Worm (Caenorhabditis elegans) whole organism, mixed stage, embryonic: ENCODE results near the gene F53E10.6.

Experiments used
- M03D4.4 ChIP-seq: sonication (generic microtip); optimal IDR thresholded peaks from 2 replicates; lab custom pipeline; 2017; ENCODE audit warnings: mild to moderate bottlenecking, missing genetic modification characterization, missing compliant biosample characterization
- bed-3 ChIP-seq: fragments of 200-800 bp; sonication (Bioruptor generic); optimal IDR thresholded peaks from 3 replicates; lab custom pipeline; 2018; ENCODE audit warnings: mild to moderate bottlenecking, missing genetic modification characterization, moderate library complexity, missing compliant biosample characterization
- blmp-1 ChIP-seq: fragments of 150-350 bp; optimal IDR thresholded peaks from 2 replicates; lab custom pipeline; 2014; ENCODE audit warnings: missing biosample characterization, missing genetic modification characterization
- ceh-43 ChIP-seq: fragments of 200-800 bp; sonication (Bioruptor generic); optimal IDR thresholded peaks from 2 replicates; lab custom pipeline; 2018; ENCODE audit warnings: mild to moderate bottlenecking, missing genetic modification characterization, moderate library complexity, missing compliant biosample characterization
- ceh-83 ChIP-seq: fragments of 200-800 bp; sonication (Bioruptor generic); optimal IDR thresholded peaks from 2 replicates; lab custom pipeline; 2018; ENCODE audit warnings: mild to moderate bottlenecking, missing genetic modification characterization, missing compliant biosample characterization
- ces-1 ChIP-seq: fragments of 150-350 bp; optimal IDR thresholded peaks from 2 replicates; lab custom pipeline; 2014; ENCODE audit warnings: missing biosample characterization, missing genetic modification reagents, missing genetic modification characterization
- cnd-1 ChIP-seq: fragments of 200-800 bp; sonication (Bioruptor generic); optimal IDR thresholded peaks from 2 replicates; lab custom pipeline; 2018; ENCODE audit warnings: mild to moderate bottlenecking, missing genetic modification characterization, missing compliant biosample characterization
- drap-1 ChIP-seq: fragments of 200-800 bp; sonication (Bioruptor generic); optimal IDR thresholded peaks from 3 replicates; lab custom pipeline; 2018; ENCODE audit warnings: mild to moderate bottlenecking, missing genetic modification characterization, missing compliant biosample characterization
- elt-3 ChIP-seq: fragments of 150-350 bp; optimal IDR thresholded peaks from 2 replicates; lab custom pipeline; 2014; ENCODE audit warnings: missing biosample characterization, missing genetic modification characterization
- flh-1 ChIP-seq: fragments of 200-800 bp; sonication (Bioruptor generic); optimal IDR thresholded peaks from 2 replicates; lab custom pipeline; 2018; ENCODE audit warnings: mild to moderate bottlenecking, missing genetic modification characterization, moderate library complexity, missing compliant biosample characterization
- ham-2 ChIP-seq: fragments of 200-800 bp; sonication (Bioruptor generic); optimal IDR thresholded peaks from 2 replicates; lab custom pipeline; 2018; ENCODE audit warnings: mild to moderate bottlenecking, missing genetic modification characterization, missing compliant biosample characterization
- hlh-1 ChIP-seq: fragments of 150-350 bp; optimal IDR thresholded peaks from 2 replicates; lab custom pipeline; 2014; ENCODE audit warnings: missing biosample characterization, missing genetic modification reagents, missing genetic modification characterization
- lin-13 ChIP-seq: fragments of 150-350 bp; optimal IDR thresholded peaks from 2 replicates; lab custom pipeline; 2014; ENCODE audit warnings: missing biosample characterization, missing genetic modification characterization
- lin-32 ChIP-seq: fragments of 200-800 bp; sonication (Bioruptor generic); optimal IDR thresholded peaks from 2 replicates; lab custom pipeline; 2018; ENCODE audit warnings: mild to moderate bottlenecking, missing genetic modification characterization, missing compliant biosample characterization
- lsy-2 ChIP-seq: fragments of 150-350 bp; optimal IDR thresholded peaks from 2 replicates; lab custom pipeline; 2014; ENCODE audit warnings: missing biosample characterization, missing genetic modification characterization
- mab-5 ChIP-seq: fragments of 150-350 bp; optimal IDR thresholded peaks from 2 replicates; lab custom pipeline; 2014; ENCODE audit warnings: missing biosample characterization, missing genetic modification characterization
- mep-1 ChIP-seq: fragments of 150-350 bp; optimal IDR thresholded peaks from 2 replicates; lab custom pipeline; 2017; ENCODE audit warnings: missing biosample characterization, missing genetic modification reagents, missing genetic modification characterization, inconsistent platforms
- nhr-12 ChIP-seq: fragments of 150-350 bp; optimal IDR thresholded peaks from 2 replicates; lab custom pipeline; 2014; ENCODE audit warnings: missing biosample characterization, missing genetic modification characterization
- nhr-2 ChIP-seq: fragments of 150-350 bp; optimal IDR thresholded peaks from 2 replicates; lab custom pipeline; 2014; ENCODE audit warnings: missing biosample characterization, missing genetic modification characterization
- nhr-237 ChIP-seq: fragments of 150-350 bp; optimal IDR thresholded peaks from 2 replicates; lab custom pipeline; 2014; ENCODE audit warnings: missing biosample characterization, missing genetic modification characterization
- nhr-28 ChIP-seq: fragments of 150-350 bp; optimal IDR thresholded peaks from 2 replicates; lab custom pipeline; 2014; ENCODE audit warnings: missing biosample characterization, missing genetic modification characterization
- nhr-76 ChIP-seq: sonication (generic microtip); optimal IDR thresholded peaks from 2 replicates; lab custom pipeline; 2017; ENCODE audit warnings: missing biosample characterization, missing genetic modification characterization
- pha-4 ChIP-seq: fragments of 150-350 bp; optimal IDR thresholded peaks from 2 replicates; lab custom pipeline; 2018; ENCODE audit warnings: missing biosample characterization, missing genetic modification reagents, missing genetic modification characterization
- sem-2 ChIP-seq: fragments of 200-800 bp; sonication (Bioruptor generic); optimal IDR thresholded peaks from 2 replicates; lab custom pipeline; 2018; ENCODE audit warnings: mild to moderate bottlenecking, missing genetic modification characterization, missing compliant biosample characterization
- snpc-4 ChIP-seq: fragments of 150-350 bp; optimal IDR thresholded peaks from 2 replicates; lab custom pipeline; 2014; ENCODE audit warnings: missing biosample characterization, missing genetic modification characterization
- sptf-1 ChIP-seq: sonication (generic microtip); optimal IDR thresholded peaks from 2 replicates; lab custom pipeline; 2017; ENCODE audit warnings: mild to moderate bottlenecking, missing genetic modification characterization, moderate library complexity, missing compliant biosample characterization
- tbx-8 ChIP-seq: fragments of 200-800 bp; sonication (Bioruptor generic); optimal IDR thresholded peaks from 2 replicates; lab custom pipeline; 2018; ENCODE audit warnings: mild to moderate bottlenecking, missing genetic modification characterization, moderate library complexity, missing compliant biosample characterization
- unc-120 ChIP-seq: sonication (generic microtip); optimal IDR thresholded peaks from 2 replicates; lab custom pipeline; 2017; ENCODE audit warnings: missing genetic modification characterization, missing compliant biosample characterization; ENCODE audit not compliant: poor library complexity, severe bottlenecking
- unc-39 ChIP-seq: fragments of 150-350 bp; optimal IDR thresholded peaks from 2 replicates; lab custom pipeline; 2014; ENCODE audit warnings: missing biosample characterization, missing genetic modification characterization
- unc-62 ChIP-seq: fragments of 150-350 bp; optimal IDR thresholded peaks from 2 replicates; lab custom pipeline; 2014; ENCODE audit warnings: missing biosample characterization, missing genetic modification reagents, missing genetic modification characterization
- zip-8 ChIP-seq: fragments of 150-350 bp; optimal IDR thresholded peaks from 2 replicates; lab custom pipeline; 2014; ENCODE audit warnings: missing biosample characterization, missing genetic modification characterization
- ztf-11 ChIP-seq: fragments of 150-350 bp; optimal IDR thresholded peaks from 2 replicates; lab custom pipeline; 2014; ENCODE audit warnings: missing biosample characterization, missing genetic modification characterization

The F53E10.6 gene

DNA sequence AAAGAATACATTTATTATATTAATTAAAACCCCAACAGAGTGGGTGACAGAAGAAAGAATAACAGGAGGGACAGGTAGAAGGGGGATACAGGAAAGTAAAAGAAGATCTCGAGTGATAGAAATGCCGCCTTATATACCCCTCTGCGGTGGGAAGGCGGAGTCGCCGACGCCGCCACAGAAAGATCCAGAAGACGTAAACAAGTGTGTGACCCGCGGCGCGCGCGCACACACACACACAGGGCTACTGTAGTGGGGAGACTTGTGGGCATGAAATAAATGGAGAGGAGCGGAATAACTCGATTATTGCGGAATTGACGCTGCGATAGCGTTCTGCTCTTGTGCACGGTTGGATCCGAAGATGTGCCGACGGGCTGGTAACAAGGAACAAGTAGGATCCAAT, 7.1 kb downstream of the F53E10.6 start:
- no peak for TF ChIP-seq tbx-8
- TF ChIP-seq lin-13 = no peak
- no peak for TF ChIP-seq lsy-2
- no peak for TF ChIP-seq elt-3 (tag; lab: Kevin White, UChicago)
- TF ChIP-seq sem-2 (GFP tag; lab: Kevin White, UChicago) = no peak
- TF ChIP-seq M03D4.4 (tag; lab: Kevin White, UChicago) = no peak
- no peak for TF ChIP-seq zip-8
- no peak for TF ChIP-seq nhr-2
- TF ChIP-seq bed-3 (GFP tag; lab: Kevin White, UChicago) = no peak
- no peak for TF ChIP-seq mep-1
- no peak for TF ChIP-seq ces-1
- no peak for TF ChIP-seq lin-32 (GFP tag; lab: Kevin White, UChicago)
- TF ChIP-seq ham-2 (GFP tag; lab: Kevin White, UChicago) = no peak

DNA sequence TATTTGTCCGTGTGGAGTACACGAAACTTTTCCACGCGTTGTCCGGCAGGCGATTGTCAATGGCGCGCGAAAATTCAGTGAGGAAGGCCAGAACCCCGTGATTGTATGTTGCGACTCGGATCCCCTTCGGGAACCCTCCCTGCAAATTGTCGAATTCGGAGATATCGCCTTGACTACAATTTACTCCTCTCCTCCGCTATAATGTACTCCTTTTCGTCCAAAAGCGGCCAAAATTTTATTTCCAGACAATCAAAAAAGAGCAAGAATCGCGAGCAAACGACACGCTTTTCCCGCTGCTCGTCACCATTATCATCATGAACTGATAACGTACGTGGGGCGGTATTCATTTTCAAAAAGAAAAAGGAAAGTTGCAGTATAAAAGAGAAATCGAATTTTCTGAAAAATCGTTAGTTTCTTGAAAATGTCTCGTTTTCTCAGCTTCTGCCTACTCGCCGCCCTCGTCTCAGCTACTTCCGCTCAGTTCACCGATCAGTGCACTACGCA, 10.6 kb downstream of the F53E10.6 start, which contains the start of gene irg-3:
TSS of gene irg-3 (plus strand) at position 419 of the 504 bp plus-strand sequence.
- TF ChIP-seq nhr-2 = no peak
- no peak for TF ChIP-seq ceh-43 (GFP tag; lab: Kevin White, UChicago)
- TF ChIP-seq mep-1 = no peak
- TF ChIP-seq flh-1 (GFP tag; lab: Kevin White, UChicago) = no peak
- no peak for TF ChIP-seq nhr-28 (tag; lab: Kevin White, UChicago)
- no peak for TF ChIP-seq sptf-1 (tag; lab: Kevin White, UChicago)
- no peak for TF ChIP-seq blmp-1 (tag; lab: Kevin White, UChicago)
- TF ChIP-seq bed-3 (GFP tag; lab: Kevin White, UChicago) = no peak
- TF ChIP-seq unc-39 (tag; lab: Kevin White, UChicago) = no peak
- TF ChIP-seq, all 35 proteins: peak for 0

ce11 chrV:2589834-2590233, 13.0 kb downstream of the F53E10.6 start:
- TF ChIP-seq ceh-43 (GFP tag; lab: Kevin White, UChicago) (no peak), elt-3 (tag; lab: Kevin White, UChicago) (no peak), unc-62 (GFP tag; lab: Kevin White, UChicago) (no peak), sptf-1 (tag; lab: Kevin White, UChicago) (no peak), mab-5 (tag; lab: Kevin White, UChicago) (no peak), snpc-4 (no peak), ztf-11 (tag; lab: Kevin White, UChicago) (no peak), hlh-1 (tag; lab: Kevin White, UChicago) (no peak), cnd-1 (tag; lab: Kevin White, UChicago) (no peak), pha-4 (tag; lab: Kevin White, UChicago) (no peak), nhr-237 (tag; lab: Kevin White, UChicago) (no peak), ham-2 (GFP tag; lab: Kevin White, UChicago) (no peak), nhr-76 (tag; lab: Kevin White, UChicago) (no peak), nhr-12 (no peak), mep-1 (no peak), nhr-2 (no peak)

ce11 chrV:2585727-2586126, 17.1 kb downstream of the F53E10.6 start, which contains the start of gene C29G2.6:
C29G2.6 (minus strand) TSS chrV:2585908.
- TF ChIP-seq pha-4 (tag; lab: Kevin White, UChicago) = no peak
- no peak for TF ChIP-seq lsy-2
- no peak for TF ChIP-seq drap-1 (GFP tag; lab: Kevin White, UChicago)
- no peak for TF ChIP-seq M03D4.4 (tag; lab: Kevin White, UChicago)
- no peak for TF ChIP-seq ceh-83 (GFP tag; lab: Kevin White, UChicago)
- no peak for TF ChIP-seq lin-13
- TF ChIP-seq sem-2 (GFP tag; lab: Kevin White, UChicago) = no peak
- no peak for TF ChIP-seq unc-120 (tag; lab: Kevin White, UChicago)
- no peak for TF ChIP-seq elt-3 (tag; lab: Kevin White, UChicago)

- TF ChIP-seq mab-5 (tag; lab: Kevin White, UChicago) (no peak), bed-3 (GFP tag; lab: Kevin White, UChicago) (no peak), pha-4 (tag; lab: Kevin White, UChicago) (no peak), ces-1 (no peak), nhr-2 (no peak), ham-2 (GFP tag; lab: Kevin White, UChicago) (no peak)
Observed at ce11 chrV:2580598-2580997, 22.3 kb downstream of the F53E10.6 start, which contains the start of gene C29G2.3. C29G2.3 (plus strand) TSS chrV:2580898.
